Worm (Caenorhabditis elegans) whole organism, L3 larva: ENCODE results near the gene F20H11.1.
A peak's percentile ranks its signal among the peaks of the same experiment; 100 is the strongest.

Experiments used
- R02D3.7 ChIP-seq: fragments of 150-350 bp; optimal IDR thresholded peaks from 2 replicates; lab custom pipeline; 2014; ENCODE audit warnings: missing biosample characterization, missing genetic modification characterization
- ceh-9 ChIP-seq: sonication (generic microtip); optimal IDR thresholded peaks from 2 replicates; lab custom pipeline; 2018; ENCODE audit warnings: missing biosample characterization, missing genetic modification characterization
- nhr-11 ChIP-seq: fragments of 150-350 bp; optimal IDR thresholded peaks from 2 replicates; lab custom pipeline; 2014; ENCODE audit warnings: missing biosample characterization, missing genetic modification characterization
- nhr-76 ChIP-seq: fragments of 150-350 bp; sonication (generic microtip); optimal IDR thresholded peaks from 5 replicates; lab custom pipeline; 2014; ENCODE audit warnings: missing biosample characterization, missing genetic modification characterization
- nhr-77 ChIP-seq: fragments of 150-350 bp; optimal IDR thresholded peaks from 2 replicates; lab custom pipeline; 2014; ENCODE audit warnings: missing biosample characterization, missing genetic modification characterization
- pha-4 ChIP-seq: fragments of 150-350 bp; optimal IDR thresholded peaks from 2 replicates; lab custom pipeline; 2014; ENCODE audit warnings: missing biosample characterization, missing genetic modification reagents, missing genetic modification characterization
- unc-62 ChIP-seq: fragments of 150-350 bp; sonication (generic microtip); optimal IDR thresholded peaks from 4 replicates; lab custom pipeline; 2014; ENCODE audit warnings: missing biosample characterization, missing genetic modification reagents, missing genetic modification characterization
- ztf-11 ChIP-seq: fragments of 150-350 bp; optimal IDR thresholded peaks from 2 replicates; lab custom pipeline; 2014; ENCODE audit warnings: missing biosample characterization, missing genetic modification characterization

DNA sequence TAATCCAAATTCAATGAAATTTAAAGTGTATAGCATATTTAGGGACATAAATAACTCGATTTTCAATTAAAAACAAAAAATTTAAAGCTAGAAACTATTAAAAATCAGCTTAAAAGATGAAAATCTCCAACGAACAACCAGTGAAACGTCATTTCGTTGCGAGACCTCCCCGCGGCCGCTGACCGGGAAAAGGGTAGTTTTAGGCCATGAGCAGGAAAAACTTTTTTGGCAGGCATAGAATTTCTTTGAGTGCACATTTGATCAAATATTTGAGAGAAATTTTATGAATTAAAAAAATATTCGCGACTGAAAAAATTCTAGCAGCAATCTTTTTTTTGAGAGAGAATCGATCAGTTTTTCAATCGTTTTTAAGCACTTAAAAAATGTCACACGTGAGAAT, 33.3 kb upstream of the F20H11.1 start:
- TF ChIP-seq ztf-11 (no peak), nhr-77 (tag; lab: Kevin White, UChicago) (no peak), unc-62 (no peak), ceh-9 (tag; lab: Kevin White, UChicago) (no peak), R02D3.7 (tag; lab: Kevin White, UChicago) (no peak), nhr-11 (tag; lab: Kevin White, UChicago) (no peak), pha-4 (peak; percentile 59), nhr-76 (tag; lab: Kevin White, UChicago) (no peak)
